Fruit fly (Drosophila melanogaster) whole organism, embryonic: Measurements from ENCODE around the gene drpr.

Experiments used
- Adf1 ChIP-seq: fragments of 200-800 bp; sonication (Bioruptor generic); IDR thresholded peaks from 2 replicates; pipeline ENCODE4 v1.3.6; 2022; ENCODE audit warnings: missing biosample characterization, missing genetic modification characterization
- Atf6 ChIP-seq: fragments of 200-800 bp; sonication (Bioruptor generic); IDR thresholded peaks from 2 replicates; pipeline ENCODE4 v1.3.6; 2022; ENCODE audit warnings: missing biosample characterization, missing genetic modification characterization
- BEAF-32 ChIP-seq: fragments of 200-800 bp; sonication (Bioruptor generic); optimal IDR thresholded peaks from 3 replicates; lab custom pipeline; 2017; ENCODE audit warnings: missing biosample characterization, missing genetic modification characterization, mild to moderate bottlenecking, moderate library complexity, missing genetic modification reagents
- CG11695 ChIP-seq: fragments of 200-800 bp; sonication (Bioruptor generic); IDR thresholded peaks from 3 replicates; pipeline ENCODE4 v1.3.6; 2022; ENCODE audit warnings: missing biosample characterization, missing genetic modification characterization
- CG1602 ChIP-seq: fragments of 200-800 bp; sonication (Bioruptor generic); optimal IDR thresholded peaks from 3 replicates; lab custom pipeline; 2016; ENCODE audit warnings: missing biosample characterization, missing genetic modification characterization
- CG16779 ChIP-seq: fragments of 200-800 bp; sonication (Bioruptor generic); IDR thresholded peaks from 2 replicates; pipeline ENCODE4 v1.3.6; 2022; ENCODE audit warnings: missing biosample characterization, missing genetic modification characterization
- CG17328 ChIP-seq: fragments of 200-800 bp; sonication (Bioruptor generic); IDR thresholded peaks from 2 replicates; pipeline ENCODE4 v1.3.6; 2022; ENCODE audit warnings: missing biosample characterization, missing genetic modification characterization
- CG17912 ChIP-seq: fragments of 200-800 bp; sonication (Bioruptor generic); optimal IDR thresholded peaks from 2 replicates; lab custom pipeline; 2018; ENCODE audit warnings: missing biosample characterization, mild to moderate bottlenecking, missing genetic modification characterization
- CG2875 ChIP-seq: fragments of 200-800 bp; sonication (Bioruptor generic); optimal IDR thresholded peaks from 2 replicates; lab custom pipeline; 2017; ENCODE audit warnings: missing biosample characterization, mild to moderate bottlenecking, missing genetic modification characterization, missing genetic modification reagents
- CG2889 ChIP-seq: fragments of 200-800 bp; sonication (Bioruptor generic); IDR thresholded peaks from 3 replicates; pipeline ENCODE4 v1.3.6; 2022; ENCODE audit warnings: missing biosample characterization, missing genetic modification characterization
- CG33213 ChIP-seq: fragments of 200-800 bp; sonication (Bioruptor generic); optimal IDR thresholded peaks from 3 replicates; lab custom pipeline; 2016; ENCODE audit warnings: missing biosample characterization, missing genetic modification characterization
- CG34376 ChIP-seq: fragments of 200-800 bp; sonication (Bioruptor generic); optimal IDR thresholded peaks from 2 replicates; lab custom pipeline; 2018; ENCODE audit warnings: missing biosample characterization, mild to moderate bottlenecking, missing genetic modification characterization
- CG6683 ChIP-seq: fragments of 200-800 bp; sonication (Bioruptor generic); optimal IDR thresholded peaks from 2 replicates; lab custom pipeline; 2017; ENCODE audit warnings: missing biosample characterization, mild to moderate bottlenecking, missing genetic modification characterization, missing genetic modification reagents
- CG8765 ChIP-seq: fragments of 200-800 bp; sonication (Bioruptor generic); IDR thresholded peaks from 2 replicates; pipeline ENCODE4 v1.3.6; 2022; ENCODE audit warnings: missing biosample characterization, missing genetic modification characterization
- CG9437 ChIP-seq: fragments of 200-800 bp; sonication (Bioruptor generic); optimal IDR thresholded peaks from 2 replicates; lab custom pipeline; 2018; ENCODE audit warnings: missing biosample characterization, mild to moderate bottlenecking, missing genetic modification characterization
- CrebB ChIP-seq: fragments of 200-800 bp; sonication (Bioruptor generic); optimal IDR thresholded peaks from 3 replicates; lab custom pipeline; 2018; ENCODE audit warnings: missing biosample characterization, mild to moderate bottlenecking, missing genetic modification characterization
- Dp ChIP-seq: fragments of 200-800 bp; sonication (Bioruptor generic); optimal IDR thresholded peaks from 2 replicates; lab custom pipeline; 2018; ENCODE audit warnings: missing biosample characterization, mild to moderate bottlenecking, missing genetic modification characterization, moderate library complexity
- Eip74EF ChIP-seq, 2 experiments: fragments of 200-800 bp in 1 of 2; fragments of >200 bp in 1 of 2; sonication (Bioruptor generic) in 1 of 2; optimal IDR thresholded peaks; 2 replicates each; lab custom pipeline; 2017 to 2019; ENCODE audit warnings: missing biosample characterization in 2 of 2, missing genetic modification characterization in 2 of 2, mild to moderate bottlenecking in 1 of 2, moderate library complexity in 1 of 2
- Fer2 ChIP-seq: fragments of 200-800 bp; sonication (Bioruptor generic); optimal IDR thresholded peaks from 2 replicates; lab custom pipeline; 2018; ENCODE audit warnings: missing biosample characterization, mild to moderate bottlenecking, missing genetic modification characterization, moderate library complexity
- GATAe ChIP-seq: fragments of 200-800 bp; sonication (Bioruptor generic); conservative IDR thresholded peaks from 2 replicates; pipeline ENCODE4 v1.3.6; 2022; ENCODE audit warnings: missing biosample characterization, missing genetic modification characterization
- Gsc ChIP-seq: fragments of 200-800 bp; sonication (Bioruptor generic); IDR thresholded peaks from 2 replicates; pipeline ENCODE4 v1.3.6; 2022; ENCODE audit warnings: missing biosample characterization, missing genetic modification characterization
- HmgD ChIP-seq: fragments of 200-800 bp; sonication (Bioruptor generic); optimal IDR thresholded peaks from 3 replicates; lab custom pipeline; 2016; ENCODE audit warnings: missing biosample characterization, missing genetic modification characterization
- HmgZ ChIP-seq: fragments of 200-800 bp; sonication (Bioruptor generic); optimal IDR thresholded peaks from 2 replicates; lab custom pipeline; 2018; ENCODE audit warnings: missing biosample characterization, mild to moderate bottlenecking, missing genetic modification characterization
- Hmr ChIP-seq: fragments of 200-800 bp; sonication (Bioruptor generic); optimal IDR thresholded peaks from 3 replicates; lab custom pipeline; 2017; ENCODE audit warnings: mild to moderate bottlenecking, missing biosample characterization, missing genetic modification reagents, missing genetic modification characterization
- Hr78 ChIP-seq, 2 experiments: fragments of 200-800 bp in 1 of 2; fragments of >200 bp in 1 of 2; sonication (Bioruptor generic) in 1 of 2; optimal IDR thresholded peaks; 2 replicates each; lab custom pipeline; 2017 to 2019; ENCODE audit warnings: missing biosample characterization in 2 of 2, missing genetic modification characterization in 2 of 2, mild to moderate bottlenecking in 1 of 2, moderate library complexity in 1 of 2
- Med ChIP-seq: fragments of 200-800 bp; sonication (Bioruptor generic); peaks from one replicate; lab custom pipeline; 2016; ENCODE audit warnings: missing biosample characterization, missing genetic modification characterization, mild to moderate bottlenecking, inconsistent platforms, moderate library complexity
- Meics ChIP-seq: fragments of 200-800 bp; sonication (Bioruptor generic); optimal IDR thresholded peaks from 2 replicates; lab custom pipeline; 2017; ENCODE audit warnings: missing biosample characterization, mild to moderate bottlenecking, missing genetic modification characterization
- Neu2 ChIP-seq: fragments of 200-800 bp; sonication (Bioruptor generic); optimal IDR thresholded peaks from 3 replicates; lab custom pipeline; 2016; ENCODE audit warnings: missing biosample characterization, missing genetic modification characterization, borderline replicate concordance
- NfI ChIP-seq: fragments of 200-800 bp; sonication (Bioruptor generic); optimal IDR thresholded peaks from 3 replicates; lab custom pipeline; 2018; ENCODE audit warnings: missing biosample characterization, mild to moderate bottlenecking, missing genetic modification characterization, moderate library complexity
- Ravus ChIP-seq: fragments of 200-800 bp; sonication (Bioruptor generic); IDR thresholded peaks from 2 replicates; pipeline ENCODE4 v1.3.6; 2022; ENCODE audit warnings: missing biosample characterization, missing genetic modification characterization
- abd-A ChIP-seq: fragments of 200-800 bp; sonication (Bioruptor generic); optimal IDR thresholded peaks from 3 replicates; lab custom pipeline; 2019; ENCODE audit warnings: missing biosample characterization, mild to moderate bottlenecking, missing genetic modification characterization, moderate library complexity
- amos ChIP-seq: fragments of 200-800 bp; sonication (Bioruptor generic); IDR thresholded peaks from 2 replicates; pipeline ENCODE4 v1.3.6; 2022; ENCODE audit warnings: missing biosample characterization, missing genetic modification characterization; ENCODE audit not compliant: partially characterized antibody
- gem ChIP-seq: fragments of 200-800 bp; sonication (Bioruptor generic); optimal IDR thresholded peaks from 2 replicates; lab custom pipeline; 2019; ENCODE audit warnings: missing biosample characterization, mild to moderate bottlenecking, missing genetic modification characterization, moderate library complexity
- ken ChIP-seq: fragments of 200-800 bp; sonication (Bioruptor generic); IDR thresholded peaks from 3 replicates; pipeline ENCODE4 v1.3.6; 2022; ENCODE audit warnings: missing biosample characterization, missing genetic modification characterization
- lab ChIP-seq: fragments of 200-800 bp; sonication (Bioruptor generic); optimal IDR thresholded peaks from 3 replicates; lab custom pipeline; 2017; ENCODE audit warnings: missing biosample characterization, missing genetic modification characterization, mild to moderate bottlenecking, moderate library complexity, missing genetic modification reagents
- mirr ChIP-seq: fragments of 200-800 bp; sonication (Bioruptor generic); optimal IDR thresholded peaks from 3 replicates; lab custom pipeline; 2018; ENCODE audit warnings: missing biosample characterization, mild to moderate bottlenecking, missing genetic modification characterization
- nerfin-1 ChIP-seq: fragments of 200-800 bp; sonication (Bioruptor generic); optimal IDR thresholded peaks from 3 replicates; lab custom pipeline; 2019; ENCODE audit warnings: missing biosample characterization, mild to moderate bottlenecking, missing genetic modification characterization, moderate library complexity
- pfk ChIP-seq: fragments of 200-800 bp; sonication (Bioruptor generic); optimal IDR thresholded peaks from 2 replicates; lab custom pipeline; 2018; ENCODE audit warnings: missing biosample characterization, mild to moderate bottlenecking, missing genetic modification characterization, moderate library complexity
- pita ChIP-seq: fragments of 200-800 bp; sonication (Bioruptor generic); optimal IDR thresholded peaks from 2 replicates; lab custom pipeline; 2017; ENCODE audit warnings: missing biosample characterization, mild to moderate bottlenecking, missing genetic modification characterization
- prd ChIP-seq, 3 experiments: fragments of >200 bp in 2 of 3; fragments of 200-800 bp in 1 of 3; sonication (Bioruptor generic) in 1 of 3; optimal IDR thresholded peaks in 2 of 3; IDR thresholded peaks in 1 of 3; 2 replicates in 2 of 3; 3 replicates in 1 of 3; pipeline versions ENCODE4 v1.3.6 to Lab custom; 2017 to 2022; ENCODE audit warnings: missing biosample characterization in 1 of 3, missing genetic modification characterization in 1 of 3
- sens ChIP-seq: fragments of 200-800 bp; sonication (Bioruptor generic); peaks from one replicate; lab custom pipeline; 2016; ENCODE audit warnings: missing biosample characterization, missing genetic modification characterization
- sna ChIP-seq: fragments of 200-800 bp; sonication (Bioruptor generic); IDR thresholded peaks from 2 replicates; pipeline ENCODE4 v1.3.6; 2022; ENCODE audit warnings: missing biosample characterization, missing genetic modification characterization; ENCODE audit not compliant: partially characterized antibody
- so ChIP-seq: fragments of 200-800 bp; sonication (Bioruptor generic); IDR thresholded peaks from 3 replicates; pipeline ENCODE4 v1.3.6; 2022; ENCODE audit warnings: missing biosample characterization, missing genetic modification characterization
- tx ChIP-seq: fragments of 200-800 bp; sonication (Bioruptor generic); optimal IDR thresholded peaks from 2 replicates; lab custom pipeline; 2016; ENCODE audit warnings: missing biosample characterization, missing genetic modification characterization
- usp ChIP-seq: fragments of >200 bp; optimal IDR thresholded peaks from 2 replicates; lab custom pipeline; 2017; ENCODE audit warnings: missing biosample characterization, missing genetic modification characterization
- wek ChIP-seq: fragments of 200-800 bp; sonication (Bioruptor generic); optimal IDR thresholded peaks from 3 replicates; lab custom pipeline; 2018; ENCODE audit warnings: missing biosample characterization, mild to moderate bottlenecking, missing genetic modification characterization, moderate library complexity

drpr gene

dm6 chr3L:1741655-1742551 lies 11.0 kb upstream of the drpr start (continued):
- TF ChIP-seq HmgZ (tag; lab: Kevin White, UChicago), result peak; percentile 22
- TF ChIP-seq amos (GFP tag; lab: Robert Waterston, UW), result peak; percentile 36; the same call in 1 of the 2 replicates
- no peak for TF ChIP-seq Eip74EF (GFP tag; optimal IDR thresholded peaks at IDR 0.05; lab: Kevin White, UChicago)
- TF ChIP-seq Med, result peak; percentile 85
- TF ChIP-seq sens (GFP tag; lab: Kevin White, UChicago), result peak; percentile 86
- TF ChIP-seq Hmr (GFP tag; lab: Kevin White, UChicago), result peak; percentile 37
- TF ChIP-seq Gsc (GFP tag; lab: Robert Waterston, UW), result no peak
- peak in 1 of 2 experiments; percentile 7 for TF ChIP-seq Hr78 (GFP tag; optimal IDR thresholded peaks at IDR 0.05; lab: Kevin White, UChicago)
- peak; percentile 97 for TF ChIP-seq mirr (GFP tag; lab: Kevin White, UChicago)
- TF ChIP-seq so (GFP tag; lab: Robert Waterston, UW), result peak; percentile 39; the same call in 1 of the 3 replicates
- peak; percentile 92 for TF ChIP-seq CG34376 (GFP tag; lab: Kevin White, UChicago)
- TF ChIP-seq tx (GFP tag; lab: Kevin White, UChicago), result no peak
- TF ChIP-seq nerfin-1 (tag; lab: Kevin White, UChicago), result peak; percentile 1
- no peak for TF ChIP-seq CG33213 (GFP tag; lab: Kevin White, UChicago)
- TF ChIP-seq abd-A (tag; lab: Kevin White, UChicago), result peak; percentile 11
- TF ChIP-seq Neu2 (GFP tag; lab: Kevin White, UChicago), result peak; percentile 84
- peak; percentile 8 for TF ChIP-seq gem (tag; lab: Kevin White, UChicago)
- TF ChIP-seq CG17912, result no peak
- TF ChIP-seq lab, result peak; percentile 40
- no peak for TF ChIP-seq Ravus (GFP tag; lab: Robert Waterston, UW)
- 0 out of 2 replicates have a peak, but pooled peaks have one; percentile 53 for TF ChIP-seq CG16779 (GFP tag; lab: Robert Waterston, UW)
- TF ChIP-seq HmgD, result no peak
- no peak for TF ChIP-seq CG11695 (GFP tag; lab: Robert Waterston, UW)
- peak; percentile 25 for TF ChIP-seq pfk (GFP tag; lab: Kevin White, UChicago)
- TF ChIP-seq pita (GFP tag; lab: Kevin White, UChicago), result no peak
- 0 out of 3 replicates have a peak, but pooled peaks have one; percentile 19 for TF ChIP-seq ken (GFP tag; lab: Robert Waterston, UW)
- peak; percentile 28 for TF ChIP-seq BEAF-32 (GFP tag; lab: Kevin White, UChicago)
- TF ChIP-seq CG17328, result no peak
- peak; percentile 72 for TF ChIP-seq GATAe (GFP tag; lab: Robert Waterston, UW)
- peak; percentile 14 for TF ChIP-seq Dp (GFP tag; lab: Kevin White, UChicago)
- no peak; the same call in 1 of the 2 replicates for TF ChIP-seq Atf6
- TF ChIP-seq CG6683 (GFP tag; lab: Kevin White, UChicago), result no peak
- 0 out of 2 replicates have a peak, but pooled peaks have one; percentile 22 for TF ChIP-seq sna (GFP tag; lab: Robert Waterston, UW)
- no peak for TF ChIP-seq CG9437 (GFP tag; lab: Kevin White, UChicago)
- TF ChIP-seq usp (GFP tag; lab: Kevin White, UChicago), result no peak
- no peak for TF ChIP-seq CG8765 (GFP tag; lab: Robert Waterston, UW)
- TF ChIP-seq Fer2 (tag; lab: Kevin White, UChicago), result no peak
- no peak for TF ChIP-seq prd (optimal IDR thresholded peaks at IDR 0.05; lab: Kevin White, UChicago)
- TF ChIP-seq prd (GFP tag; IDR thresholded peaks at IDR 0.05; lab: Robert Waterston, UW), result 0 out of 3 replicates have a peak, but pooled peaks have one; percentile 3
- TF ChIP-seq CG1602 (GFP tag; lab: Kevin White, UChicago), result no peak
- peak; percentile 1 for TF ChIP-seq CrebB (tag; lab: Kevin White, UChicago)
- peak; percentile 43; the same call in 1 of the 2 replicates for TF ChIP-seq Adf1 (GFP tag; lab: Robert Waterston, UW)
- TF ChIP-seq Meics (GFP tag; lab: Kevin White, UChicago), result no peak
- TF ChIP-seq CG2875 (GFP tag; lab: Kevin White, UChicago), result no peak
- peak; percentile 2 for TF ChIP-seq NfI (GFP tag; lab: Kevin White, UChicago)
- no peak for TF ChIP-seq CG2889 (GFP tag; lab: Robert Waterston, UW)
- TF ChIP-seq wek, result peak; percentile 17
